Fruit fly (Drosophila melanogaster) whole organism, embryonic: Measurements from ENCODE around the gene Polr1C.

Experiments
- Adf1 ChIP-seq: fragments of 200-800 bp; sonication (Bioruptor generic); IDR thresholded peaks from 2 replicates; pipeline ENCODE4 v1.3.6; 2022; ENCODE audit warnings: missing biosample characterization, missing genetic modification characterization
- C15 ChIP-seq: fragments of 200-800 bp; sonication (Bioruptor generic); IDR thresholded peaks from 3 replicates; pipeline ENCODE4 v1.3.6; 2022; ENCODE audit warnings: missing biosample characterization, missing genetic modification characterization
- CG10654 ChIP-seq: fragments of 200-800 bp; sonication (Bioruptor generic); optimal IDR thresholded peaks from 2 replicates; lab custom pipeline; 2016; ENCODE audit warnings: missing biosample characterization, missing genetic modification characterization
- CG11085 ChIP-seq: fragments of 200-800 bp; sonication (Bioruptor generic); IDR thresholded peaks from 2 replicates; pipeline ENCODE4 v1.3.6; 2022; ENCODE audit warnings: missing biosample characterization, missing genetic modification characterization
- CG11560 ChIP-seq: fragments of 200-800 bp; sonication (Bioruptor generic); IDR thresholded peaks from 3 replicates; pipeline ENCODE4 v1.3.6; 2022; ENCODE audit warnings: missing biosample characterization, missing genetic modification characterization
- CG12155 ChIP-seq: fragments of 200-800 bp; sonication (Bioruptor generic); optimal IDR thresholded peaks from 3 replicates; lab custom pipeline; 2016; ENCODE audit warnings: missing biosample characterization, missing genetic modification characterization
- CG12219 ChIP-seq: fragments of 200-800 bp; sonication (Bioruptor generic); optimal IDR thresholded peaks from 3 replicates; lab custom pipeline; 2018; ENCODE audit warnings: missing biosample characterization, mild to moderate bottlenecking, missing genetic modification characterization
- CG14441 ChIP-seq: fragments of 200-800 bp; sonication (Bioruptor generic); IDR thresholded peaks from 2 replicates; pipeline ENCODE4 v1.3.6; 2022; ENCODE audit warnings: missing biosample characterization, missing genetic modification characterization
- CG14710 ChIP-seq: fragments of 200-800 bp; sonication (Bioruptor generic); optimal IDR thresholded peaks from 3 replicates; lab custom pipeline; 2019; ENCODE audit warnings: missing biosample characterization, mild to moderate bottlenecking, missing genetic modification characterization, moderate library complexity
- CG17359 ChIP-seq: fragments of 200-800 bp; sonication (Bioruptor generic); optimal IDR thresholded peaks from 3 replicates; lab custom pipeline; 2018; ENCODE audit warnings: missing biosample characterization, mild to moderate bottlenecking, missing genetic modification characterization, moderate library complexity
- CG17385 ChIP-seq: fragments of 200-800 bp; sonication (Bioruptor generic); optimal IDR thresholded peaks from 3 replicates; lab custom pipeline; 2018; ENCODE audit warnings: missing biosample characterization, mild to moderate bottlenecking, missing genetic modification characterization
- CG1832 ChIP-seq: fragments of 200-800 bp; sonication (Bioruptor generic); optimal IDR thresholded peaks from 2 replicates; lab custom pipeline; 2017; ENCODE audit warnings: missing biosample characterization, mild to moderate bottlenecking, missing genetic modification characterization, inconsistent platforms
- CG2120 ChIP-seq: fragments of 200-800 bp; sonication (Bioruptor generic); optimal IDR thresholded peaks from 3 replicates; lab custom pipeline; 2016; ENCODE audit warnings: missing biosample characterization, missing genetic modification characterization
- CG3065 ChIP-seq: fragments of 200-800 bp; sonication (Bioruptor generic); optimal IDR thresholded peaks from 2 replicates; lab custom pipeline; 2016; ENCODE audit warnings: missing biosample characterization, missing genetic modification characterization
- CG31365 ChIP-seq: fragments of 200-800 bp; sonication (Bioruptor generic); optimal IDR thresholded peaks from 2 replicates; lab custom pipeline; 2018; ENCODE audit warnings: missing biosample characterization, mild to moderate bottlenecking, missing genetic modification characterization
- CG32772 ChIP-seq: fragments of 200-800 bp; sonication (Bioruptor generic); IDR thresholded peaks from 2 replicates; pipeline ENCODE4 v1.3.6; 2022; ENCODE audit warnings: missing biosample characterization, missing genetic modification characterization
- CG4360 ChIP-seq: fragments of 200-800 bp; sonication (Bioruptor generic); IDR thresholded peaks from 2 replicates; pipeline ENCODE4 v1.3.6; 2022; ENCODE audit warnings: missing biosample characterization, missing genetic modification characterization
- CG6654 ChIP-seq: fragments of 200-800 bp; sonication (Bioruptor generic); optimal IDR thresholded peaks from 2 replicates; lab custom pipeline; 2017; ENCODE audit warnings: missing biosample characterization, mild to moderate bottlenecking, missing genetic modification characterization
- CG6791 ChIP-seq: fragments of 200-800 bp; sonication (Bioruptor generic); IDR thresholded peaks from 3 replicates; pipeline ENCODE4 v1.3.6; 2022; ENCODE audit warnings: missing biosample characterization, missing genetic modification characterization; ENCODE audit not compliant: partially characterized antibody
- CG7745 ChIP-seq: fragments of 200-800 bp; sonication (Bioruptor generic); optimal IDR thresholded peaks from 2 replicates; lab custom pipeline; 2018; ENCODE audit warnings: missing biosample characterization, mild to moderate bottlenecking, missing genetic modification characterization, moderate library complexity
- CG7987 ChIP-seq: fragments of 200-800 bp; sonication (Bioruptor generic); optimal IDR thresholded peaks from 2 replicates; lab custom pipeline; 2018; ENCODE audit warnings: missing biosample characterization, mild to moderate bottlenecking, missing genetic modification characterization, moderate library complexity
- Dbx ChIP-seq: fragments of 200-800 bp; sonication (Bioruptor generic); IDR thresholded peaks from 3 replicates; pipeline ENCODE4 v1.3.6; 2022; ENCODE audit warnings: missing biosample characterization, missing genetic modification characterization
- GATAe ChIP-seq: fragments of 200-800 bp; sonication (Bioruptor generic); conservative IDR thresholded peaks from 2 replicates; pipeline ENCODE4 v1.3.6; 2022; ENCODE audit warnings: missing biosample characterization, missing genetic modification characterization
- Hmx ChIP-seq: fragments of 200-800 bp; sonication (Bioruptor generic); optimal IDR thresholded peaks from 2 replicates; lab custom pipeline; 2016; ENCODE audit warnings: missing biosample characterization, missing genetic modification characterization
- Hr51 ChIP-seq, 2 experiments: fragments of 200-800 bp; sonication (Bioruptor generic); optimal IDR thresholded peaks; 2 replicates in 1 of 2; 3 replicates in 1 of 2; lab custom pipeline; 2016 to 2018; ENCODE audit warnings: missing biosample characterization in 2 of 2, missing genetic modification characterization in 2 of 2, mild to moderate bottlenecking in 1 of 2, moderate library complexity in 1 of 2
- Nf-YA ChIP-seq: fragments of 200-800 bp; sonication (Bioruptor generic); IDR thresholded peaks from 2 replicates; pipeline ENCODE4 v1.3.6; 2022; ENCODE audit warnings: missing biosample characterization, missing genetic modification characterization
- NfI ChIP-seq: fragments of 200-800 bp; sonication (Bioruptor generic); optimal IDR thresholded peaks from 3 replicates; lab custom pipeline; 2018; ENCODE audit warnings: missing biosample characterization, mild to moderate bottlenecking, missing genetic modification characterization, moderate library complexity
- Opbp ChIP-seq: fragments of 200-800 bp; sonication (Bioruptor generic); IDR thresholded peaks from 3 replicates; pipeline ENCODE4 v1.3.6; 2022; ENCODE audit warnings: missing biosample characterization, missing genetic modification characterization; ENCODE audit not compliant: partially characterized antibody
- Scr ChIP-seq: fragments of 200-800 bp; sonication (Bioruptor generic); IDR thresholded peaks from 2 replicates; pipeline ENCODE4 v1.3.6; 2022; ENCODE audit warnings: missing biosample characterization, missing genetic modification characterization; ENCODE audit not compliant: partially characterized antibody
- Taf1 ChIP-seq: fragments of 200-800 bp; sonication (Bioruptor generic); IDR thresholded peaks from 2 replicates; pipeline ENCODE4 v1.3.6; 2022; ENCODE audit warnings: missing biosample characterization, missing genetic modification characterization
- Trl ChIP-seq, 3 experiments: fragments of >200 bp in 2 of 3; fragments of 200-800 bp in 1 of 3; sonication (Bioruptor generic) in 1 of 3; optimal IDR thresholded peaks; 2 replicates in 1 of 3; 3 replicates in 2 of 3; lab custom pipeline; 2016 to 2017; ENCODE audit warnings: missing biosample characterization in 1 of 3, missing genetic modification characterization in 1 of 3
- Vsx1 ChIP-seq: fragments of 200-800 bp; sonication (Bioruptor generic); optimal IDR thresholded peaks from 2 replicates; lab custom pipeline; 2017; ENCODE audit warnings: missing biosample characterization, mild to moderate bottlenecking, missing genetic modification characterization, missing genetic modification reagents
- amos ChIP-seq: fragments of 200-800 bp; sonication (Bioruptor generic); IDR thresholded peaks from 2 replicates; pipeline ENCODE4 v1.3.6; 2022; ENCODE audit warnings: missing biosample characterization, missing genetic modification characterization; ENCODE audit not compliant: partially characterized antibody
- ato ChIP-seq: fragments of 200-800 bp; sonication (Bioruptor generic); IDR thresholded peaks from 2 replicates; pipeline ENCODE4 v1.3.6; 2022; ENCODE audit warnings: missing biosample characterization, missing genetic modification characterization; ENCODE audit not compliant: partially characterized antibody
- cas ChIP-seq: fragments of 200-800 bp; sonication (Bioruptor generic); IDR thresholded peaks from 2 replicates; pipeline ENCODE4 v1.3.6; 2022; ENCODE audit warnings: missing biosample characterization, missing genetic modification characterization
- dm ChIP-seq: fragments of 200-800 bp; sonication (Bioruptor generic); optimal IDR thresholded peaks from 3 replicates; lab custom pipeline; 2016; ENCODE audit warnings: missing biosample characterization, missing genetic modification characterization
- en ChIP-seq: fragments of 200-800 bp; sonication (Bioruptor generic); optimal IDR thresholded peaks from 2 replicates; lab custom pipeline; 2016; ENCODE audit warnings: missing biosample characterization, missing genetic modification characterization
- fd102C ChIP-seq: fragments of 200-800 bp; sonication (Bioruptor generic); optimal IDR thresholded peaks from 2 replicates; lab custom pipeline; 2018; ENCODE audit warnings: missing biosample characterization, mild to moderate bottlenecking, missing genetic modification characterization, moderate library complexity
- fru ChIP-seq: fragments of >200 bp; optimal IDR thresholded peaks from 2 replicates; lab custom pipeline; 2017
- gt ChIP-seq: fragments of 200-800 bp; sonication (Bioruptor generic); IDR thresholded peaks from 2 replicates; pipeline ENCODE4 v1.3.6; 2022; ENCODE audit warnings: missing biosample characterization, missing genetic modification characterization
- jing ChIP-seq: fragments of 200-800 bp; sonication (Bioruptor generic); optimal IDR thresholded peaks from 2 replicates; lab custom pipeline; 2018; ENCODE audit warnings: missing biosample characterization, mild to moderate bottlenecking, missing genetic modification characterization
- knrl ChIP-seq: fragments of 200-800 bp; sonication (Bioruptor generic); IDR thresholded peaks from 3 replicates; pipeline ENCODE4 v1.3.6; 2022; ENCODE audit warnings: missing biosample characterization, missing genetic modification characterization; ENCODE audit not compliant: partially characterized antibody
- pan ChIP-seq, 4 experiments: fragments of >200 bp in 3 of 4; fragments of 200-800 bp in 1 of 4; sonication (Bioruptor generic) in 1 of 4; optimal IDR thresholded peaks in 3 of 4; IDR thresholded peaks in 1 of 4; 2 replicates each; pipeline versions ENCODE4 v1.3.6 to Lab custom; 2017 to 2022; ENCODE audit warnings: missing biosample characterization in 2 of 4, missing genetic modification characterization in 2 of 4, mixed read lengths in 1 of 4
- ro ChIP-seq: fragments of 200-800 bp; sonication (Bioruptor generic); IDR thresholded peaks from 2 replicates; pipeline ENCODE4 v1.3.6; 2022; ENCODE audit warnings: missing biosample characterization, missing genetic modification characterization
- run ChIP-seq: fragments of 200-800 bp; sonication (Bioruptor generic); optimal IDR thresholded peaks from 3 replicates; lab custom pipeline; 2018; ENCODE audit warnings: missing biosample characterization, mild to moderate bottlenecking, missing genetic modification characterization
- scrt ChIP-seq: fragments of 200-800 bp; sonication (Bioruptor generic); optimal IDR thresholded peaks from 2 replicates; lab custom pipeline; 2018; ENCODE audit warnings: missing biosample characterization, mild to moderate bottlenecking, missing genetic modification characterization, moderate library complexity
- tgo ChIP-seq: fragments of 200-800 bp; sonication (Bioruptor generic); IDR thresholded peaks from 3 replicates; pipeline ENCODE4 v1.3.6; 2022; ENCODE audit warnings: missing biosample characterization, missing genetic modification characterization
- vnd ChIP-seq: fragments of 200-800 bp; sonication (Bioruptor generic); IDR thresholded peaks from 3 replicates; pipeline ENCODE4 v1.3.6; 2022; ENCODE audit warnings: missing biosample characterization, missing genetic modification characterization; ENCODE audit not compliant: partially characterized antibody

The Polr1C gene

dm6 chr2L:5000287-5000871 lies 31.6 kb downstream of the Polr1C start (continued):
- TF ChIP-seq CG1832 (no peak), ro (GFP tag; lab: Robert Waterston, UW) (peak; percentile 57; the same call in 1 of the 2 replicates), CG12219 (GFP tag; lab: Kevin White, UChicago) (peak; percentile 64), CG31365 (tag; lab: Kevin White, UChicago) (peak; percentile 32), Vsx1 (GFP tag; lab: Kevin White, UChicago) (peak; percentile 38), vnd (GFP tag; lab: Robert Waterston, UW) (no peak), CG10654 (peak; percentile 63), CG3065 (GFP tag; lab: Kevin White, UChicago) (peak; percentile 45), CG32772 (GFP tag; lab: Robert Waterston, UW) (peak; percentile 70), fru (lab: Kevin White, UChicago) (no peak), knrl (GFP tag; lab: Robert Waterston, UW) (no peak), CG7745 (peak; percentile 30), Scr (GFP tag; lab: Robert Waterston, UW) (no peak), scrt (GFP tag; lab: Kevin White, UChicago) (peak; percentile 78), CG11560 (tag; lab: Robert Waterston, UW) (peak; percentile 55; the same call in 2 of the 3 replicates), CG17385 (GFP tag; lab: Kevin White, UChicago) (peak; percentile 78), Hmx (GFP tag; lab: Kevin White, UChicago) (peak; percentile 69), CG14441 (peak; percentile 80), GATAe (peak; percentile 29; the same call in 1 of the 2 replicates), Hr51 (GFP tag; optimal IDR thresholded peaks at IDR 0.05; lab: Kevin White, UChicago) (peak; percentile 23 to 87), tgo (GFP tag; lab: Robert Waterston, UW) (peak; percentile 75), pan (optimal IDR thresholded peaks at IDR 0.05; lab: Kevin White, UChicago) (no peak), pan (GFP tag; optimal IDR thresholded peaks at IDR 0.05 in 1 of 2, IDR thresholded peaks at IDR 0.05 in 1 of 2) (peak in 1 of 2 experiments; percentile 82), fd102C (GFP tag; lab: Kevin White, UChicago) (peak; percentile 83), CG2120 (GFP tag; lab: Kevin White, UChicago) (peak; percentile 87), CG14710 (tag; lab: Kevin White, UChicago) (peak; percentile 87), dm (GFP tag; lab: Kevin White, UChicago) (no peak), Dbx (peak; percentile 53), Adf1 (GFP tag; lab: Robert Waterston, UW) (peak; percentile 51), Trl (optimal IDR thresholded peaks at IDR 0.05; lab: Kevin White, UChicago) (no peak), Trl (GFP tag; optimal IDR thresholded peaks at IDR 0.05; lab: Kevin White, UChicago) (peak; percentile 26), Taf1 (GFP tag; lab: Robert Waterston, UW) (peak; percentile 71), CG11085 (0 out of 2 replicates have a peak, but pooled peaks have one; percentile 20), CG17359 (tag; lab: Kevin White, UChicago) (peak; percentile 76), C15 (no peak), ato (GFP tag; lab: Robert Waterston, UW) (no peak), CG6791 (GFP tag; lab: Robert Waterston, UW) (peak; percentile 26; the same call in 1 of the 3 replicates), amos (GFP tag; lab: Robert Waterston, UW) (no peak), NfI (GFP tag; lab: Kevin White, UChicago) (peak; percentile 75), Nf-YA (GFP tag; lab: Robert Waterston, UW) (peak; percentile 53; the same call in 1 of the 2 replicates), CG4360 (GFP tag; lab: Robert Waterston, UW) (0 out of 2 replicates have a peak, but pooled peaks have one; percentile 32), CG12155 (GFP tag; lab: Kevin White, UChicago) (peak; percentile 75), Opbp (GFP tag; lab: Robert Waterston, UW) (no peak), en (GFP tag; lab: Kevin White, UChicago) (peak; percentile 45), CG7987 (peak; percentile 24), run (peak; percentile 27), gt (GFP tag; lab: Robert Waterston, UW) (no peak), jing (GFP tag; lab: Kevin White, UChicago) (peak; percentile 65), CG6654 (GFP tag; lab: Kevin White, UChicago) (peak; percentile 54), cas (peak; percentile 70)
